Worm (Caenorhabditis elegans) whole organism, L3 larva: ENCODE data around the gene irld-24.
A peak's percentile ranks its signal among the peaks of the same experiment; 100 is the strongest.

Experiments used
- R02D3.7 ChIP-seq: fragments of 150-350 bp; optimal IDR thresholded peaks from 2 replicates; lab custom pipeline; 2014; ENCODE audit warnings: missing biosample characterization, missing genetic modification characterization
- ZK546.5 ChIP-seq: sonication (generic microtip); optimal IDR thresholded peaks from 2 replicates; lab custom pipeline; 2017; ENCODE audit warnings: missing biosample characterization, missing genetic modification characterization
- aly-2 ChIP-seq: fragments of 150-350 bp; optimal IDR thresholded peaks from 2 replicates; lab custom pipeline; 2014; ENCODE audit warnings: missing biosample characterization, missing genetic modification characterization
- ama-1 ChIP-seq: fragments of 150-350 bp; optimal IDR thresholded peaks from 2 replicates; lab custom pipeline; 2018
- ceh-16 ChIP-seq: sonication (generic microtip); optimal IDR thresholded peaks from 2 replicates; lab custom pipeline; 2017; ENCODE audit warnings: missing biosample characterization, missing genetic modification characterization
- ceh-28 ChIP-seq: fragments of 150-350 bp; optimal IDR thresholded peaks from 2 replicates; lab custom pipeline; 2014; ENCODE audit warnings: missing biosample characterization, missing genetic modification reagents, missing genetic modification characterization
- ceh-82 ChIP-seq: fragments of 150-350 bp; optimal IDR thresholded peaks from 2 replicates; lab custom pipeline; 2014; ENCODE audit warnings: missing biosample characterization, missing genetic modification characterization
- daf-12 ChIP-seq: fragments of 150-350 bp; optimal IDR thresholded peaks from 2 replicates; lab custom pipeline; 2014; ENCODE audit warnings: missing biosample characterization, missing genetic modification reagents, missing genetic modification characterization
- egl-27 ChIP-seq: sonication (generic microtip); optimal IDR thresholded peaks from 4 replicates; lab custom pipeline; 2017; ENCODE audit warnings: missing biosample characterization, missing genetic modification reagents, missing genetic modification characterization
- elt-1 ChIP-seq: fragments of 150-350 bp; optimal IDR thresholded peaks from 2 replicates; lab custom pipeline; 2014; ENCODE audit warnings: missing biosample characterization, missing genetic modification characterization
- elt-2 ChIP-seq: sonication (generic microtip); optimal IDR thresholded peaks from 2 replicates; lab custom pipeline; 2016; ENCODE audit warnings: missing genetic modification reagents, mild to moderate bottlenecking, missing genetic modification characterization, missing compliant biosample characterization
- elt-3 ChIP-seq, 3 experiments: fragments of 150-350 bp in 1 of 3; sonication (generic microtip) in 2 of 3; optimal IDR thresholded peaks; 2 replicates in 2 of 3; 4 replicates in 1 of 3; lab custom pipeline; 2014 to 2017; ENCODE audit warnings: missing biosample characterization in 3 of 3, missing genetic modification characterization in 3 of 3
- eor-1 ChIP-seq, 2 experiments: fragments of 150-350 bp; optimal IDR thresholded peaks; 2 replicates each; lab custom pipeline; 2014 to 2018; ENCODE audit warnings: missing biosample characterization in 2 of 2, missing genetic modification characterization in 2 of 2
- fkh-2 ChIP-seq: fragments of 150-350 bp; optimal IDR thresholded peaks from 2 replicates; lab custom pipeline; 2014; ENCODE audit warnings: missing biosample characterization, missing genetic modification reagents, missing genetic modification characterization
- fos-1 ChIP-seq: fragments of 150-350 bp; optimal IDR thresholded peaks from 2 replicates; lab custom pipeline; 2014; ENCODE audit warnings: missing biosample characterization, missing genetic modification characterization
- hmg-11 ChIP-seq: sonication (generic microtip); optimal IDR thresholded peaks from 2 replicates; lab custom pipeline; 2016; ENCODE audit warnings: missing genetic modification characterization, missing compliant biosample characterization
- jun-1 ChIP-seq: fragments of 150-350 bp; optimal IDR thresholded peaks from 2 replicates; lab custom pipeline; 2014; ENCODE audit warnings: missing biosample characterization, missing genetic modification reagents, missing genetic modification characterization
- lin-15B ChIP-seq: fragments of 150-350 bp; optimal IDR thresholded peaks from 2 replicates; lab custom pipeline; 2014; ENCODE audit warnings: missing biosample characterization, missing genetic modification characterization
- lin-39 ChIP-seq: fragments of 150-350 bp; optimal IDR thresholded peaks from 2 replicates; lab custom pipeline; 2018; ENCODE audit warnings: missing biosample characterization, missing genetic modification reagents, missing genetic modification characterization
- mml-1 ChIP-seq: fragments of 150-350 bp; sonication (generic microtip); optimal IDR thresholded peaks from 3 replicates; lab custom pipeline; 2014; ENCODE audit warnings: missing biosample characterization, missing genetic modification characterization
- nfya-1 ChIP-seq: sonication (generic microtip); optimal IDR thresholded peaks from 2 replicates; lab custom pipeline; 2017; ENCODE audit warnings: missing genetic modification characterization, mild to moderate bottlenecking, missing compliant biosample characterization, antibody characterized with exemption, moderate library complexity; ENCODE audit not compliant: insufficient read depth
- nhr-12 ChIP-seq: fragments of 150-350 bp; optimal IDR thresholded peaks from 2 replicates; lab custom pipeline; 2014; ENCODE audit warnings: missing biosample characterization, missing genetic modification characterization
- nhr-25 ChIP-seq: sonication (generic microtip); optimal IDR thresholded peaks from 2 replicates; lab custom pipeline; 2017; ENCODE audit warnings: missing biosample characterization, missing genetic modification characterization
- nhr-28 ChIP-seq: fragments of 150-350 bp; optimal IDR thresholded peaks from 2 replicates; lab custom pipeline; 2014; ENCODE audit warnings: missing biosample characterization, missing genetic modification characterization
- nhr-67 ChIP-seq: fragments of 150-350 bp; optimal IDR thresholded peaks from 2 replicates; lab custom pipeline; 2014; ENCODE audit warnings: missing biosample characterization, missing genetic modification characterization
- nhr-77 ChIP-seq: fragments of 150-350 bp; optimal IDR thresholded peaks from 2 replicates; lab custom pipeline; 2014; ENCODE audit warnings: missing biosample characterization, missing genetic modification characterization
- pha-4 ChIP-seq: fragments of 150-350 bp; optimal IDR thresholded peaks from 2 replicates; lab custom pipeline; 2014; ENCODE audit warnings: missing biosample characterization, missing genetic modification reagents, missing genetic modification characterization
- pqm-1 ChIP-seq: fragments of 150-350 bp; optimal IDR thresholded peaks from 2 replicates; lab custom pipeline; 2017; ENCODE audit warnings: missing biosample characterization, missing genetic modification characterization, inconsistent platforms
- skn-1 ChIP-seq: fragments of 150-350 bp; optimal IDR thresholded peaks from 2 replicates; lab custom pipeline; 2014; ENCODE audit warnings: missing biosample characterization, missing genetic modification characterization
- snpc-4 ChIP-seq: fragments of 150-350 bp; optimal IDR thresholded peaks from 2 replicates; lab custom pipeline; 2014; ENCODE audit warnings: missing biosample characterization, missing genetic modification characterization
- tbx-2 ChIP-seq: sonication (generic microtip); optimal IDR thresholded peaks from 2 replicates; lab custom pipeline; 2016; ENCODE audit warnings: mild to moderate bottlenecking, missing genetic modification characterization, missing compliant biosample characterization
- unc-39 ChIP-seq: sonication (generic microtip); optimal IDR thresholded peaks from 4 replicates; lab custom pipeline; 2017; ENCODE audit warnings: missing biosample characterization, missing genetic modification characterization
- unc-62 ChIP-seq: fragments of 150-350 bp; sonication (generic microtip); optimal IDR thresholded peaks from 4 replicates; lab custom pipeline; 2014; ENCODE audit warnings: missing biosample characterization, missing genetic modification reagents, missing genetic modification characterization
- zag-1 ChIP-seq: fragments of 150-350 bp; optimal IDR thresholded peaks from 2 replicates; lab custom pipeline; 2014; ENCODE audit warnings: missing biosample characterization, missing genetic modification characterization

irld-24 gene

DNA sequence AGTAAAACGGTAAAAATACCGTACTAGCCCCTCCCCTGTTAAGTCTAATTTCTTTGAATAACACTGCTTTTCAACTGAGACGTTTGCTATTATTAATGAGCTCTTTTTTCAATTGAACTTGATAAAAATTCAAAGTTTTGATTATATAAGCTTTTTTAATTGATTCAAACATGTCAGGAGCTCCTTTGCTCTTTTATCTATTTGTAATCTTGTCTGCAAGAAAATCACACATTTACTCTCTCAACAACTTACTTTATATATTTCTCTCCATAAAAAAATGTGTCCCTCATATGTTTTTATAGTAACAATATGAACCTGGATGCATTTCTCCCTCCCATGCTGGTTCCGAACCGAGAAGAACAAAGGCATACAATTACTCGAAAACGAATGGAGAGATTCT is 33.9 kb downstream of the irld-24 start, which contains the start of gene C04C11.1:
Gene C04C11.1 (plus strand): TSS at position 301 of the 400 bp plus-strand sequence.
- no peak for TF ChIP-seq ZK546.5

DNA sequence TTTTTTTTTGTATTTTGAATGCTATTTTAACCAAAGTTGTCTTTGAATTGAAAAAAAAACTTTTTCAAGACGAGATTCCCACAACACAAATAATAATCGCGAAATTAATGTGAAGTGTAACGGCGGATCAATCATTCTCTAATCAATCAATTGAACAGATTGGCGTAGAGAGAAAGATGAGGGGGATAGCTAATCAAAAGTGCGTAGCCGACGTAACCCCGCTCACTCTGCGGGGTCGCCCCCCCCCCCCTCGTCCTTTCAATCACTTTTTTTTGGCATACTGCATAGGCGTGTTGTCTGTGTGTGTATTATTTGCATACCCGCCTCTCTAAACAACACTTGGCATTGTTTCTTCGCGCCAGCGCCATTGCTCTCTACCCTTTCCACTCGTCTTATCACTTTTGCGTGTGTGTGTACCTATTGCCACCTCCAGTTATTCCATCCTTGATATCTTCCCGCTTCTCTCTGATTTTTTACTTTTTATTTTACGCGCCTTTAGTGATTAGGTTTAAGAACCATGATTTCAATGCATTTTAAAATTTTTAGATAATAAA is 38.1 kb downstream of the irld-24 start:
- TF ChIP-seq fos-1 (no peak), hmg-11 (tag; lab: Kevin White, UChicago) (no peak), nhr-12 (tag; lab: Kevin White, UChicago) (no peak), elt-3 (tag; optimal IDR thresholded peaks at IDR 0.05; lab: Kevin White, UChicago) (no peak), lin-39 (peak; percentile 53), nfya-1 (peak; percentile 15), nhr-25 (tag; lab: Kevin White, UChicago) (no peak), unc-39 (tag; lab: Kevin White, UChicago) (no peak), ama-1 (no peak), ZK546.5 (no peak), skn-1 (tag; lab: Kevin White, UChicago) (no peak), pha-4 (tag; lab: Kevin White, UChicago) (peak; percentile 65), aly-2 (no peak), mml-1 (tag; lab: Kevin White, UChicago) (no peak), egl-27 (no peak), lin-15B (no peak), nhr-77 (no peak), ceh-82 (tag; lab: Kevin White, UChicago) (no peak), eor-1 (tag; optimal IDR thresholded peaks at IDR 0.05; lab: Kevin White, UChicago) (no peak), elt-2 (tag; lab: Kevin White, UChicago) (peak; percentile 59)

DNA sequence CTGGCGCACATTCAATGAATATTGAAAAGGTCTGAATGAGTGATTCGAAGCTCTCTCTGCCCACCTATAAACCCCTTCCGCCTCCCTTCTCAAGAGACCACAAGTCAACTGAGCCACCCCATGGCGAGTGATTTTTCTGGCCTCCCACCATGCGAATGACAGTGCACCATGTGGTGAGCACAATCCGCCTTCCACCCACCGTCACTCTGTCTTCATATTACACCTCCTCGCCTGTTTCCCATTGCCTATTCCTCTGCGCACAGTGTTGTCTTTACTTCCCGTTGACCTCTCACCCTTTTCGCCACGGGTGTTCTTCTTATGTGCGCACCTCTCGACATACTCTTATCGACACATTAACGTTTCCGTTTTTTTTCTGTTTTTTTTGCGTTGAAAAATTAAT is 40.5 kb downstream of the irld-24 start:
- TF ChIP-seq ceh-16 (tag; lab: Kevin White, UChicago) (no peak), aly-2 (no peak), R02D3.7 (tag; lab: Kevin White, UChicago) (no peak), egl-27 (no peak), ceh-28 (tag; lab: Kevin White, UChicago) (no peak), nhr-67 (tag; lab: Kevin White, UChicago) (no peak), skn-1 (tag; lab: Kevin White, UChicago) (no peak), nfya-1 (no peak), daf-12 (tag; lab: Kevin White, UChicago) (no peak), nhr-28 (no peak), mml-1 (tag; lab: Kevin White, UChicago) (no peak), nhr-25 (tag; lab: Kevin White, UChicago) (no peak), hmg-11 (tag; lab: Kevin White, UChicago) (no peak), elt-1 (no peak), fkh-2 (no peak), pqm-1 (tag; lab: Kevin White, UChicago) (no peak), zag-1 (tag; lab: Kevin White, UChicago) (no peak), snpc-4 (tag; lab: Kevin White, UChicago) (no peak), elt-3 (tag; optimal IDR thresholded peaks at IDR 0.05; lab: Kevin White, UChicago) (no peak), eor-1 (tag; optimal IDR thresholded peaks at IDR 0.05; lab: Kevin White, UChicago) (no peak)
- TF ChIP-seq, all 47 proteins: peak for 0

DNA sequence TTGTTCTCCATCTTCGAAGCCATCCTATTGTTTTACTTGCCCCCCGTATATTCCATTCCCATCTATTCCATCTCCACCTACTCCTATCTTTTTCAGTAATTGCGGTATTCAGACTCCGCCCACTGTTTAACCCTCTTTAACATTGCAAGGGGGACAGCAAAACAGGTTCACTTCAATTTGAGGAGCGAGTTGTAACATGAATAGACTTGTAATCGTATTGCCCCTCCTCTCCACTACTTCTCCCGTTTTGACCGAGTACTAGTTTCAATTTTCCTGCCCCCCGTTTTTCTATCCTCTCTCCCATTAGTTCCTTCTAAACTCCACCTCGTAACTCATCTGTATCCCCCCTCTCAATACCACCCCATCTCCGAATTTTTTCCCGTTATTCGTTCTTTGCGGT is 42.1 kb downstream of the irld-24 start:
- TF ChIP-seq daf-12 (tag; lab: Kevin White, UChicago), result no peak
- no peak for TF ChIP-seq nfya-1
- no peak for TF ChIP-seq tbx-2 (tag; lab: Kevin White, UChicago)
- no peak for TF ChIP-seq jun-1 (tag; lab: Kevin White, UChicago)
- no peak for TF ChIP-seq egl-27
- TF ChIP-seq nhr-67 (tag; lab: Kevin White, UChicago), result no peak
- no peak for TF ChIP-seq aly-2
- no peak for TF ChIP-seq nhr-12 (tag; lab: Kevin White, UChicago)
- no peak for TF ChIP-seq elt-3 (tag; optimal IDR thresholded peaks at IDR 0.05; lab: Kevin White, UChicago)

DNA sequence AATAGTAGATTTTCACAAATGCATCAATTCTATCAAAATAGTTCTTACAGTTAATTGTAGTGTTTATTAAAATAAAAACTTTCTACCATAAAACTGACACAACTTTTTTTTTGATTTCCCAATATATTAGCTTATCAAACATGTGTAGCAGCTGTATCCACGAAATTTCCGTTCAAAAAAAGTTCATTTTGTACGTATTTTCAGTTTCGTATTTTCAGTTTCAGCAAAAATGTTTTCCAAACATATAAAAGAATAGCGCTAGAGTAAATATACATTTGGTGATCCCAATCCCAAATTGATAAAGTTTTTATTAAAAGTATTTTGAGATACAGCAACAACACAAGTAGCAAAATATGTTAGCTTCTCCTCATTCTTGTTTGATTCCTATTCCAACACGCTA is 43.0 kb downstream of the irld-24 start:
- TF ChIP-seq eor-1 (tag; optimal IDR thresholded peaks at IDR 0.05; lab: Kevin White, UChicago) (no peak), unc-62 (GFP tag; lab: Kevin White, UChicago) (no peak), jun-1 (tag; lab: Kevin White, UChicago) (no peak)
